Fruit fly (Drosophila melanogaster): Measurements from ENCODE around the gene CG11695.

Gene CG11695

dm6 chrX:11600795-11601358, 24.2 kb downstream of the CG11695 start (continued):
- no peak for TF ChIP-seq Rel (GFP tag; optimal IDR thresholded peaks at IDR 0.05)
- TF ChIP-seq Rel (tag; optimal IDR thresholded peaks at IDR 0.05), result peak; percentile 65
- no peak for TF ChIP-seq Dif (GFP tag; optimal IDR thresholded peaks at IDR 0.05; ENCODE audit: partially characterized antibody)
- TF ChIP-seq foxo (GFP tag; optimal IDR thresholded peaks at IDR 0.05), result peak in 1 of 2 experiments; percentile 26
- no peak for TF ChIP-seq CrebA (GFP tag; optimal IDR thresholded peaks at IDR 0.05; ENCODE audit: borderline replicate concordance)
- TF ChIP-seq pan (optimal IDR thresholded peaks at IDR 0.05), result no peak
- no peak for TF ChIP-seq Hr83 (GFP tag; optimal IDR thresholded peaks at IDR 0.05; ENCODE audit: poor library complexity, severe bottlenecking)
- no peak for TF ChIP-seq Dfd (GFP tag; optimal IDR thresholded peaks at IDR 0.05)
- peak; percentile 31 for TF ChIP-seq Hnf4 (GFP tag; optimal IDR thresholded peaks at IDR 0.05)
- peak; percentile 55 for TF ChIP-seq h (GFP tag; optimal IDR thresholded peaks at IDR 0.05)

dm6 chrX:11601408-11601807, 24.7 kb downstream of the CG11695 start:
- TF ChIP-seq Abd-B (GFP tag; optimal IDR thresholded peaks at IDR 0.05) (no peak), Hr83 (GFP tag; optimal IDR thresholded peaks at IDR 0.05; ENCODE audit: poor library complexity, severe bottlenecking) (peak; percentile 46), CrebA (GFP tag; optimal IDR thresholded peaks at IDR 0.05; ENCODE audit: borderline replicate concordance) (no peak), Rel (GFP tag; optimal IDR thresholded peaks at IDR 0.05) (no peak), Rel (tag; optimal IDR thresholded peaks at IDR 0.05) (peak; percentile 55), CG32264 (GFP tag; optimal IDR thresholded peaks at IDR 0.05) (no peak), Mio (GFP tag; optimal IDR thresholded peaks at IDR 0.05) (no peak), N (GFP tag; optimal IDR thresholded peaks at IDR 0.05) (no peak), h (GFP tag; optimal IDR thresholded peaks at IDR 0.05) (no peak), Hnf4 (GFP tag; optimal IDR thresholded peaks at IDR 0.05) (no peak), dmrt93B (GFP tag; optimal IDR thresholded peaks at IDR 0.05) (no peak), Jra (GFP tag; optimal IDR thresholded peaks at IDR 0.05) (no peak), Myc (optimal IDR thresholded peaks at IDR 0.05) (no peak), br (GFP tag; optimal IDR thresholded peaks at IDR 0.05) (no peak)

- TF ChIP-seq br (GFP tag; optimal IDR thresholded peaks at IDR 0.05) (no peak), rgr (GFP tag; optimal IDR thresholded peaks at IDR 0.05) (no peak), h (GFP tag; optimal IDR thresholded peaks at IDR 0.05) (no peak), dsf (GFP tag; optimal IDR thresholded peaks at IDR 0.05; ENCODE audit: borderline replicate concordance) (no peak), Myc (optimal IDR thresholded peaks at IDR 0.05) (no peak), pan (optimal IDR thresholded peaks at IDR 0.05) (no peak), Hr78 (GFP tag; optimal IDR thresholded peaks at IDR 0.05) (no peak), dmrt93B (GFP tag; optimal IDR thresholded peaks at IDR 0.05) (no peak), fru (GFP tag; optimal IDR thresholded peaks at IDR 0.05) (no peak), usp (GFP tag; optimal IDR thresholded peaks at IDR 0.05) (no peak), CrebA (GFP tag; optimal IDR thresholded peaks at IDR 0.05; ENCODE audit: borderline replicate concordance) (no peak), brk (GFP tag; optimal IDR thresholded peaks at IDR 0.05) (no peak)
These were observed 27.4 kb downstream of the CG11695 start, which contains the start of gene CG2533 for dm6 chrX:11604094-11604493. Gene CG2533, minus strand, starts transcription at chrX:11604194.

dm6 chrX:11611056-11611644, 34.5 kb downstream of the CG11695 start:
- TF ChIP-seq psq (GFP tag; optimal IDR thresholded peaks at IDR 0.05) (peak; percentile 62), OdsH (GFP tag; optimal IDR thresholded peaks at IDR 0.05) (no peak), br (GFP tag; optimal IDR thresholded peaks at IDR 0.05) (no peak), Myc (optimal IDR thresholded peaks at IDR 0.05) (no peak)

- no peak for TF ChIP-seq Hr83 (GFP tag; optimal IDR thresholded peaks at IDR 0.05; ENCODE audit: poor library complexity, severe bottlenecking)
- peak; percentile 25 for TF ChIP-seq Myc (optimal IDR thresholded peaks at IDR 0.05)
These were observed 35.0 kb downstream of the CG11695 start, which contains the start of the genes CG2247 and CG1703 for dm6 chrX:11611645-11612079. Gene CG2247, minus strand, starts transcription at chrX:11611652. Gene CG1703, plus strand, starts transcription at chrX:11611927.

dm6 chrX:11615652-11616495, 39.2 kb downstream of the CG11695 start, which contains the start of the genes RPA3 and Met:
Gene RPA3, minus strand, starts transcription at chrX:11615840.
Gene Met, plus strand, starts transcription at chrX:11616124.
- TF ChIP-seq GATAd (GFP tag; optimal IDR thresholded peaks at IDR 0.05) (no peak), Mio (GFP tag; optimal IDR thresholded peaks at IDR 0.05) (no peak), Rel (GFP tag; optimal IDR thresholded peaks at IDR 0.05) (no peak), Rel (tag; optimal IDR thresholded peaks at IDR 0.05) (no peak), Myc (optimal IDR thresholded peaks at IDR 0.05) (no peak), sv (GFP tag; optimal IDR thresholded peaks at IDR 0.05) (no peak), h (GFP tag; optimal IDR thresholded peaks at IDR 0.05) (no peak), Hnf4 (GFP tag; optimal IDR thresholded peaks at IDR 0.05) (no peak), usp (GFP tag; optimal IDR thresholded peaks at IDR 0.05) (no peak), dmrt93B (GFP tag; optimal IDR thresholded peaks at IDR 0.05) (no peak), Abd-B (GFP tag; optimal IDR thresholded peaks at IDR 0.05) (no peak), lola (GFP tag; optimal IDR thresholded peaks at IDR 0.05) (no peak), ey (GFP tag; optimal IDR thresholded peaks at IDR 0.05) (no peak), pan (optimal IDR thresholded peaks at IDR 0.05) (no peak), tai (GFP tag; optimal IDR thresholded peaks at IDR 0.05) (no peak), woc (GFP tag; optimal IDR thresholded peaks at IDR 0.05) (no peak), Dfd (GFP tag; optimal IDR thresholded peaks at IDR 0.05) (no peak), Sp1 (GFP tag; optimal IDR thresholded peaks at IDR 0.05) (no peak), N (GFP tag; optimal IDR thresholded peaks at IDR 0.05) (no peak)

Measured in whole organism, wandering third instar larva.